Fruit fly (Drosophila melanogaster) S2 (cell line): Measurements from ENCODE around the gene r-l.

ENCODE experiments used
- CG8478 ChIP-seq: fragments of >200 bp; optimal IDR thresholded peaks from 2 replicates; lab custom pipeline; 2018
- CTCF ChIP-seq, 2 experiments: fragments of >200 bp; optimal IDR thresholded peaks; 2 replicates each; lab custom pipeline; 2018

DNA sequence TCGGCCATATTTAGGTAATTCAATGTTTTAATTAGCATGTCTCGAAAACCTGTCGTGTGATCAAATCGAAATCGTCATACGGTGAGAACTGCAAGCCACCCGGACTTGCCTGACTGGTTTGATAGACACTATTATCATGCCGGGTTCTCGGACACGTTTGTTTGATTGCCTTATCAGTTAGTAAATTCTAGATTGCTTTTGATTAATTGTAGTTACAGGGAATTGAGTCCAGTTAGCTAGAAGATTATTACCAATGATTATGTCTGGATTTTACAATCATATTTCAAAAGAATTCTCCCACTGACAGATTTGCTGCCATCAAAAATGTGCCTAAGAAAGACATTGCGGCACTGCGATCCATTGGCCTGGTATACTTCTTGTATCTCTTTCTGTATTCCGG lies 36.6 kb upstream of the r-l start:
- TF ChIP-seq CG8478 (lab: Kevin White, UChicago) (no peak), CTCF (optimal IDR thresholded peaks at IDR 0.05; lab: Kevin White, UChicago) (no peak)
